Worm (Caenorhabditis elegans) whole organism, midembryonic: ENCODE results near the gene Y45F10C.6.

Experiments
- flt-1 ChIP-seq: fragments of 200-800 bp; sonication (Bioruptor generic); IDR thresholded peaks from 2 replicates; pipeline ENCODE4 v1.3.6; 2022; ENCODE audit warnings: missing genetic modification characterization, missing compliant biosample characterization
- klf-2 ChIP-seq: fragments of 200-800 bp; sonication (Bioruptor generic); conservative IDR thresholded peaks from 2 replicates; pipeline ENCODE4 v1.3.6; 2022; ENCODE audit warnings: missing genetic modification reagents, missing genetic modification characterization, missing compliant biosample characterization
- med-1 ChIP-seq: sonication (generic microtip); optimal IDR thresholded peaks from 2 replicates; lab custom pipeline; 2017; ENCODE audit warnings: missing genetic modification characterization, mild to moderate bottlenecking, missing compliant biosample characterization, antibody characterized with exemption, missing genetic modification reagents; ENCODE audit not compliant: insufficient read depth
- ztf-23 ChIP-seq: fragments of 200-800 bp; sonication (Bioruptor generic); IDR thresholded peaks from 2 replicates; pipeline ENCODE4 v1.3.6; 2022; ENCODE audit warnings: missing genetic modification reagents, missing genetic modification characterization, missing compliant biosample characterization

DNA sequence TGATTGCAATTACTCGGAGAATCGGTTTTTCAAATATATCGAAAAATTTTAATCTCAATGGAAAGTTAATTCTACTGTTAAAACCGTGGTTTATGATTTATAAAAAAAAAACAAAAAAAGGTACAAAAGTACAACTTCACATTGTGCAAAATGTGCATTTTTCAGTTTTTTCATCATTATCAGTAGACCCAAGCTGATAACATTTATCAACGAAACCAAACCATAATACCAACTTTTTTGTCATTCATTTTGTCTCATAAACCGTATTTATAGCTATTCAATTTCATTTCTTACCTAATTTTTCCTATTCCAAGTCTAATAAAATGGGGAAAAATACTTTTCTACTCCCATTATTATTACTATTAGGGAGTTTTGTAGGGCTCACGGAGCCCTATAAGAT, 13.1 kb upstream of the Y45F10C.6 start, which contains the start of gene ugt-22:
- TF ChIP-seq klf-2 (GFP tag; lab: Robert Waterston, UW) (no peak), ztf-23 (GFP tag; lab: Robert Waterston, UW) (no peak), flt-1 (no peak), med-1 (no peak)
